Fruit fly (Drosophila melanogaster) whole organism, adult: ENCODE data around the gene CG4218.

Experiments
- CG12768 ChIP-seq: fragments of 200-800 bp; sonication (Bioruptor generic); optimal IDR thresholded peaks from 2 replicates; lab custom pipeline; 2017; ENCODE audit warnings: missing biosample characterization, missing genetic modification characterization, mild to moderate bottlenecking, moderate library complexity, missing genetic modification reagents
- CG14711 ChIP-seq: fragments of 200-800 bp; sonication (Bioruptor generic); optimal IDR thresholded peaks from 2 replicates; lab custom pipeline; 2018; ENCODE audit warnings: missing biosample characterization, mild to moderate bottlenecking, missing genetic modification characterization, moderate library complexity
- CG33017 ChIP-seq: fragments of 200-800 bp; sonication (Bioruptor generic); optimal IDR thresholded peaks from 2 replicates; lab custom pipeline; 2018; ENCODE audit warnings: missing biosample characterization, mild to moderate bottlenecking, missing genetic modification characterization, moderate library complexity
- CG5204 ChIP-seq: fragments of 200-800 bp; sonication (Bioruptor generic); optimal IDR thresholded peaks from 2 replicates; lab custom pipeline; 2016; ENCODE audit warnings: missing biosample characterization, missing genetic modification characterization
- CG7045 ChIP-seq: fragments of 200-800 bp; sonication (Bioruptor generic); optimal IDR thresholded peaks from 2 replicates; lab custom pipeline; 2017; ENCODE audit warnings: missing biosample characterization, mild to moderate bottlenecking, missing genetic modification characterization
- CG7101 ChIP-seq: fragments of 200-800 bp; sonication (Bioruptor generic); optimal IDR thresholded peaks from 2 replicates; lab custom pipeline; 2018; ENCODE audit warnings: missing biosample characterization, mild to moderate bottlenecking, missing genetic modification characterization, moderate library complexity
- Crg-1 ChIP-seq: fragments of 200-800 bp; sonication (Bioruptor generic); optimal IDR thresholded peaks from 2 replicates; lab custom pipeline; 2016; ENCODE audit warnings: missing biosample characterization, missing genetic modification characterization
- Hr96 ChIP-seq: fragments of 200-800 bp; sonication (Bioruptor generic); optimal IDR thresholded peaks from 2 replicates; lab custom pipeline; 2016; ENCODE audit warnings: missing biosample characterization, missing genetic modification characterization
- cic ChIP-seq: fragments of 200-800 bp; sonication (Bioruptor generic); optimal IDR thresholded peaks from 2 replicates; lab custom pipeline; 2017; ENCODE audit warnings: missing biosample characterization, mild to moderate bottlenecking, missing genetic modification characterization, moderate library complexity
- cnc ChIP-seq, 2 experiments: fragments of >200 bp; optimal IDR thresholded peaks; 2 replicates each; lab custom pipeline; 2017
- ovo ChIP-seq: fragments of 200-800 bp; sonication (Bioruptor generic); optimal IDR thresholded peaks from 2 replicates; lab custom pipeline; 2016; ENCODE audit warnings: missing biosample characterization, missing genetic modification characterization
- tj ChIP-seq: fragments of 200-800 bp; sonication (Bioruptor generic); optimal IDR thresholded peaks from 3 replicates; lab custom pipeline; 2017; ENCODE audit warnings: missing biosample characterization, mild to moderate bottlenecking, missing genetic modification characterization, moderate library complexity
- toe ChIP-seq: fragments of 200-800 bp; sonication (Bioruptor generic); optimal IDR thresholded peaks from 2 replicates; lab custom pipeline; 2016; ENCODE audit warnings: missing biosample characterization, missing genetic modification characterization

DNA sequence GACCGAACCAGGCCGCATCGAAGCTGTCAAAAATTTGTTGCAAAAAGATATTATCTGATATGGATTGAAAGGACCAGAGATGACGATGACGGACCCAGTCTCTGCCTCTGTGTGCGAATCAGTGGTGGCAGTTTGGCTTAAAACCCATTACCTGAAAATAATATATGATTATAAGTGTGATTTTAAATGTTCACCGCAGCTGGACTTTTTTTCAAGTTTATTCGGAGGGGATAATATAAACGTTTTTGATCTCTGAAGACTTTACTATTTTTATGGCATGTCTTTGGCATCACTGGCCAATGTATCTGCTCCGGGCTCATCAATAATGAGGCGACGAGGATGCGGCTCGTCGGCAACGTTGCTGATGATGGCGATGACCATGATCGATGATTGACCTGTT, 8.8 kb upstream of the CG4218 start:
- no peak for TF ChIP-seq Crg-1 (GFP tag; lab: Kevin White, UChicago)
- TF ChIP-seq Hr96 (GFP tag; lab: Kevin White, UChicago), result no peak
- no peak for TF ChIP-seq toe (GFP tag; lab: Kevin White, UChicago)
- no peak for TF ChIP-seq CG33017
- TF ChIP-seq tj (GFP tag; lab: Kevin White, UChicago), result no peak
- TF ChIP-seq CG5204, result no peak
- no peak for TF ChIP-seq cnc (optimal IDR thresholded peaks at IDR 0.05; lab: Kevin White, UChicago)
- TF ChIP-seq ovo (GFP tag; lab: Kevin White, UChicago), result no peak
- no peak for TF ChIP-seq CG12768 (GFP tag; lab: Kevin White, UChicago)
- TF ChIP-seq CG14711 (tag; lab: Kevin White, UChicago), result no peak
- no peak for TF ChIP-seq CG7045 (GFP tag; lab: Kevin White, UChicago)
- TF ChIP-seq cic, result no peak
- TF ChIP-seq CG7101, result no peak
